Fruit fly (Drosophila melanogaster) whole organism, embryonic: ENCODE measurements around the gene CG3764.

Source experiments
- ATbp ChIP-seq: fragments of 200-800 bp; sonication (Bioruptor generic); optimal IDR thresholded peaks from 2 replicates; lab custom pipeline; 2017; ENCODE audit warnings: missing biosample characterization, mild to moderate bottlenecking, missing genetic modification characterization, missing genetic modification reagents
- Aef1 ChIP-seq: fragments of 200-800 bp; sonication (Bioruptor generic); IDR thresholded peaks from 3 replicates; pipeline ENCODE4 v1.3.6; 2022; ENCODE audit warnings: missing biosample characterization, missing genetic modification characterization
- Atf3 ChIP-seq: fragments of 200-800 bp; sonication (Bioruptor generic); optimal IDR thresholded peaks from 3 replicates; lab custom pipeline; 2016; ENCODE audit warnings: missing biosample characterization, missing genetic modification characterization
- Atf6 ChIP-seq: fragments of 200-800 bp; sonication (Bioruptor generic); IDR thresholded peaks from 2 replicates; pipeline ENCODE4 v1.3.6; 2022; ENCODE audit warnings: missing biosample characterization, missing genetic modification characterization
- CG10959 ChIP-seq: fragments of 200-800 bp; sonication (Bioruptor generic); IDR thresholded peaks from 2 replicates; pipeline ENCODE4 v1.3.6; 2022; ENCODE audit warnings: missing biosample characterization, missing genetic modification characterization
- CG11695 ChIP-seq: fragments of 200-800 bp; sonication (Bioruptor generic); IDR thresholded peaks from 3 replicates; pipeline ENCODE4 v1.3.6; 2022; ENCODE audit warnings: missing biosample characterization, missing genetic modification characterization
- CG13296 ChIP-seq: fragments of 200-800 bp; sonication (Bioruptor generic); optimal IDR thresholded peaks from 3 replicates; lab custom pipeline; 2018; ENCODE audit warnings: missing biosample characterization, mild to moderate bottlenecking, missing genetic modification characterization
- CG13775 ChIP-seq: fragments of 200-800 bp; sonication (Bioruptor generic); optimal IDR thresholded peaks from 3 replicates; lab custom pipeline; 2017; ENCODE audit warnings: missing biosample characterization, mild to moderate bottlenecking, missing genetic modification characterization
- CG14014 ChIP-seq: fragments of 200-800 bp; sonication (Bioruptor generic); IDR thresholded peaks from 2 replicates; pipeline ENCODE4 v1.3.6; 2022; ENCODE audit warnings: missing biosample characterization, missing genetic modification characterization
- CG15269 ChIP-seq: fragments of 200-800 bp; sonication (Bioruptor generic); optimal IDR thresholded peaks from 2 replicates; lab custom pipeline; 2018; ENCODE audit warnings: missing biosample characterization, mild to moderate bottlenecking, missing genetic modification characterization, moderate library complexity
- CG15696 ChIP-seq: fragments of 200-800 bp; sonication (Bioruptor generic); optimal IDR thresholded peaks from 2 replicates; lab custom pipeline; 2019; ENCODE audit warnings: missing biosample characterization, mild to moderate bottlenecking, missing genetic modification characterization, moderate library complexity
- CG1647 ChIP-seq: fragments of 200-800 bp; sonication (Bioruptor generic); optimal IDR thresholded peaks from 3 replicates; lab custom pipeline; 2016; ENCODE audit warnings: missing biosample characterization, missing genetic modification characterization
- CG17328 ChIP-seq: fragments of 200-800 bp; sonication (Bioruptor generic); IDR thresholded peaks from 2 replicates; pipeline ENCODE4 v1.3.6; 2022; ENCODE audit warnings: missing biosample characterization, missing genetic modification characterization
- CG18599 ChIP-seq: fragments of 200-800 bp; sonication (Bioruptor generic); optimal IDR thresholded peaks from 3 replicates; lab custom pipeline; 2017; ENCODE audit warnings: missing biosample characterization, missing genetic modification characterization, mild to moderate bottlenecking, moderate library complexity, missing genetic modification reagents
- CG18619 ChIP-seq: fragments of 200-800 bp; sonication (Bioruptor generic); optimal IDR thresholded peaks from 3 replicates; lab custom pipeline; 2017; ENCODE audit warnings: missing biosample characterization, mild to moderate bottlenecking, missing genetic modification characterization
- CG2199 ChIP-seq: fragments of 200-800 bp; sonication (Bioruptor generic); IDR thresholded peaks from 3 replicates; pipeline ENCODE4 v1.3.6; 2022; ENCODE audit warnings: missing biosample characterization, missing genetic modification characterization
- CG2875 ChIP-seq: fragments of 200-800 bp; sonication (Bioruptor generic); optimal IDR thresholded peaks from 2 replicates; lab custom pipeline; 2017; ENCODE audit warnings: missing biosample characterization, mild to moderate bottlenecking, missing genetic modification characterization, missing genetic modification reagents
- CG31224 ChIP-seq: fragments of 200-800 bp; sonication (Bioruptor generic); IDR thresholded peaks from 2 replicates; pipeline ENCODE4 v1.3.6; 2022; ENCODE audit warnings: missing biosample characterization, missing genetic modification characterization
- CG33557 ChIP-seq: fragments of 200-800 bp; sonication (Bioruptor generic); optimal IDR thresholded peaks from 2 replicates; lab custom pipeline; 2019; ENCODE audit warnings: missing biosample characterization, mild to moderate bottlenecking, missing genetic modification characterization, moderate library complexity
- CG4424 ChIP-seq: fragments of 200-800 bp; sonication (Bioruptor generic); optimal IDR thresholded peaks from 3 replicates; lab custom pipeline; 2016; ENCODE audit warnings: missing biosample characterization, missing genetic modification characterization
- CG4820 ChIP-seq: fragments of 200-800 bp; sonication (Bioruptor generic); optimal IDR thresholded peaks from 3 replicates; lab custom pipeline; 2016; ENCODE audit warnings: missing biosample characterization, missing genetic modification characterization
- CG9817 ChIP-seq: fragments of 200-800 bp; sonication (Bioruptor generic); optimal IDR thresholded peaks from 2 replicates; lab custom pipeline; 2018; ENCODE audit warnings: missing biosample characterization, mild to moderate bottlenecking, missing genetic modification characterization, moderate library complexity
- Dip3 ChIP-seq: fragments of 200-800 bp; sonication (Bioruptor generic); optimal IDR thresholded peaks from 3 replicates; lab custom pipeline; 2016; ENCODE audit warnings: missing biosample characterization, missing genetic modification characterization
- Fer1 ChIP-seq: fragments of 200-800 bp; sonication (Bioruptor generic); optimal IDR thresholded peaks from 2 replicates; lab custom pipeline; 2017; ENCODE audit warnings: missing biosample characterization, mild to moderate bottlenecking, missing genetic modification characterization
- GATAe ChIP-seq: fragments of 200-800 bp; sonication (Bioruptor generic); conservative IDR thresholded peaks from 2 replicates; pipeline ENCODE4 v1.3.6; 2022; ENCODE audit warnings: missing biosample characterization, missing genetic modification characterization
- HHEX ChIP-seq: fragments of 200-800 bp; sonication (Bioruptor generic); optimal IDR thresholded peaks from 3 replicates; lab custom pipeline; 2017; ENCODE audit warnings: missing biosample characterization, mild to moderate bottlenecking, missing genetic modification characterization, missing genetic modification reagents
- Hsf ChIP-seq: fragments of 200-800 bp; sonication (Bioruptor generic); optimal IDR thresholded peaks from 3 replicates; lab custom pipeline; 2016; ENCODE audit warnings: missing biosample characterization, missing genetic modification characterization
- Nf-YA ChIP-seq: fragments of 200-800 bp; sonication (Bioruptor generic); IDR thresholded peaks from 2 replicates; pipeline ENCODE4 v1.3.6; 2022; ENCODE audit warnings: missing biosample characterization, missing genetic modification characterization
- Nf-YB ChIP-seq: fragments of 200-800 bp; sonication (Bioruptor generic); optimal IDR thresholded peaks from 3 replicates; lab custom pipeline; 2019; ENCODE audit warnings: missing biosample characterization, mild to moderate bottlenecking, missing genetic modification characterization, moderate library complexity
- PHDP ChIP-seq: fragments of 200-800 bp; sonication (Bioruptor generic); optimal IDR thresholded peaks from 3 replicates; lab custom pipeline; 2018; ENCODE audit warnings: missing biosample characterization, mild to moderate bottlenecking, missing genetic modification characterization, moderate library complexity
- Rfx ChIP-seq: fragments of 200-800 bp; sonication (Bioruptor generic); IDR thresholded peaks from 2 replicates; pipeline ENCODE4 v1.3.6; 2022; ENCODE audit warnings: missing biosample characterization, missing genetic modification characterization
- Ssrp ChIP-seq: fragments of 200-800 bp; sonication (Bioruptor generic); optimal IDR thresholded peaks from 2 replicates; lab custom pipeline; 2018; ENCODE audit warnings: missing biosample characterization, mild to moderate bottlenecking, missing genetic modification characterization, moderate library complexity
- bsh ChIP-seq, 2 experiments: fragments of 200-800 bp; sonication (Bioruptor generic); optimal IDR thresholded peaks; 2 replicates each; lab custom pipeline; 2017 to 2018; ENCODE audit warnings: mild to moderate bottlenecking in 2 of 2, missing biosample characterization in 2 of 2, missing genetic modification characterization in 2 of 2, moderate library complexity in 1 of 2
- crc ChIP-seq: fragments of 200-800 bp; sonication (Bioruptor generic); optimal IDR thresholded peaks from 2 replicates; lab custom pipeline; 2016; ENCODE audit warnings: missing biosample characterization, missing genetic modification characterization
- dpn ChIP-seq, 2 experiments: fragments of 200-800 bp; sonication (Bioruptor generic); optimal IDR thresholded peaks; 3 replicates each; lab custom pipeline; 2016; ENCODE audit warnings: missing biosample characterization in 2 of 2, missing genetic modification characterization in 2 of 2
- dysf ChIP-seq: fragments of 200-800 bp; sonication (Bioruptor generic); IDR thresholded peaks from 3 replicates; pipeline ENCODE4 v1.3.6; 2022; ENCODE audit warnings: missing biosample characterization, missing genetic modification characterization
- fd64A ChIP-seq: fragments of 200-800 bp; sonication (Bioruptor generic); optimal IDR thresholded peaks from 3 replicates; lab custom pipeline; 2018; ENCODE audit warnings: missing biosample characterization, mild to moderate bottlenecking, missing genetic modification characterization
- lab ChIP-seq: fragments of 200-800 bp; sonication (Bioruptor generic); optimal IDR thresholded peaks from 3 replicates; lab custom pipeline; 2017; ENCODE audit warnings: missing biosample characterization, missing genetic modification characterization, mild to moderate bottlenecking, moderate library complexity, missing genetic modification reagents
- lbe ChIP-seq: fragments of 200-800 bp; sonication (Bioruptor generic); optimal IDR thresholded peaks from 2 replicates; lab custom pipeline; 2016; ENCODE audit warnings: missing biosample characterization, mild to moderate bottlenecking, missing genetic modification characterization
- lola ChIP-seq, 3 experiments: fragments of >200 bp in 2 of 3; fragments of 200-800 bp in 1 of 3; sonication (Bioruptor generic) in 1 of 3; optimal IDR thresholded peaks; 2 replicates each; lab custom pipeline; 2017 to 2019; ENCODE audit warnings: missing biosample characterization in 3 of 3, missing genetic modification characterization in 3 of 3, mild to moderate bottlenecking in 1 of 3, moderate library complexity in 1 of 3
- org-1 ChIP-seq: fragments of 200-800 bp; sonication (Bioruptor generic); optimal IDR thresholded peaks from 2 replicates; lab custom pipeline; 2017; ENCODE audit warnings: missing biosample characterization, missing genetic modification characterization
- pan ChIP-seq, 4 experiments: fragments of >200 bp in 3 of 4; fragments of 200-800 bp in 1 of 4; sonication (Bioruptor generic) in 1 of 4; optimal IDR thresholded peaks in 3 of 4; IDR thresholded peaks in 1 of 4; 2 replicates each; pipeline versions ENCODE4 v1.3.6 to Lab custom; 2017 to 2022; ENCODE audit warnings: missing biosample characterization in 2 of 4, missing genetic modification characterization in 2 of 4, mixed read lengths in 1 of 4
- run ChIP-seq: fragments of 200-800 bp; sonication (Bioruptor generic); optimal IDR thresholded peaks from 3 replicates; lab custom pipeline; 2018; ENCODE audit warnings: missing biosample characterization, mild to moderate bottlenecking, missing genetic modification characterization
- shn ChIP-seq: fragments of 200-800 bp; sonication (Bioruptor generic); optimal IDR thresholded peaks from 3 replicates; lab custom pipeline; 2016; ENCODE audit warnings: missing biosample characterization, missing genetic modification characterization
- slbo ChIP-seq: fragments of 200-800 bp; sonication (Bioruptor generic); IDR thresholded peaks from 2 replicates; pipeline ENCODE4 v1.3.6; 2022; ENCODE audit warnings: missing biosample characterization, missing genetic modification characterization
- sr ChIP-seq: fragments of 200-800 bp; sonication (Bioruptor generic); IDR thresholded peaks from 3 replicates; pipeline ENCODE4 v1.3.6; 2022; ENCODE audit warnings: missing biosample characterization, missing genetic modification characterization
- stc ChIP-seq: fragments of 200-800 bp; sonication (Bioruptor generic); IDR thresholded peaks from 2 replicates; pipeline ENCODE4 v1.3.6; 2022; ENCODE audit warnings: missing biosample characterization, missing genetic modification characterization
- sug ChIP-seq: fragments of 200-800 bp; optimal IDR thresholded peaks from 2 replicates; lab custom pipeline; 2019; ENCODE audit warnings: missing biosample characterization, mild to moderate bottlenecking, missing genetic modification characterization, moderate library complexity
- tap ChIP-seq: fragments of 200-800 bp; optimal IDR thresholded peaks from 3 replicates; lab custom pipeline; 2019; ENCODE audit warnings: missing biosample characterization, mild to moderate bottlenecking, missing genetic modification characterization, moderate library complexity
- ttk ChIP-seq: fragments of 200-800 bp; sonication (Bioruptor generic); IDR thresholded peaks from 2 replicates; pipeline ENCODE4 v2.1.2; 2022; ENCODE audit warnings: missing biosample characterization, missing genetic modification characterization

The CG3764 gene

DNA sequence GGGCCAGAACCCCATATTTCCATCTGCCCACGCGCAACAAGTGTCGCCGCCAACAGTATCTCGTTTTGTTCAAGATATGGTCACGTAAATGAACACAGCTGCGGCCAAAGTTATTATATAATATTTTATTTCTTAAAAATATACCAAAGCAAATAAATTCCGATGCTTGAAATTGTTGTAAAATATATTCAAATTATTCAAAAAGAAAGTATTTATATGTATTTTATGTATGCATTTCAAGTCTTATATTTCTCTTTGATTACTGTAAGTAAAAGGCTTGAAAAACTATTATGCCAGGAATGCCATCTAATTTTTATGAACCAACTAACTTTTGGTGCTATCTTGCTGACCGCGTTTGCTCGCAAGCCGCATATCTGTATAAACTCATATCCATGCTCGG is 23.2 kb downstream of the CG3764 start:
- TF ChIP-seq Fer1 (peak; percentile 37), dysf (GFP tag; lab: Robert Waterston, UW) (peak; percentile 62; the same call in 2 of the 3 replicates), lbe (GFP tag; lab: Kevin White, UChicago) (peak; percentile 31), GATAe (no peak), dpn (GFP tag; optimal IDR thresholded peaks at IDR 0.05; lab: Kevin White, UChicago) (no peak), Rfx (GFP tag; lab: Robert Waterston, UW) (peak; percentile 40), tap (tag; lab: Kevin White, UChicago) (peak; percentile 2), CG18599 (GFP tag; lab: Kevin White, UChicago) (peak; percentile 19), CG11695 (GFP tag; lab: Robert Waterston, UW) (peak; percentile 54; the same call in 1 of the 3 replicates), CG2875 (GFP tag; lab: Kevin White, UChicago) (no peak), Dip3 (GFP tag; lab: Kevin White, UChicago) (no peak), CG18619 (GFP tag; lab: Kevin White, UChicago) (peak; percentile 40), HHEX (peak; percentile 39), CG4820 (GFP tag; lab: Kevin White, UChicago) (no peak), stc (no peak), sug (tag; lab: Kevin White, UChicago) (peak; percentile 24), Aef1 (no peak), CG2199 (no peak), CG17328 (GFP tag; lab: Robert Waterston, UW) (0 out of 2 replicates have a peak, but pooled peaks have one; percentile 4), CG1647 (no peak), ttk (GFP tag; lab: Robert Waterston, UW) (0 out of 2 replicates have a peak, but pooled peaks have one; percentile 18), run (no peak), pan (optimal IDR thresholded peaks at IDR 0.05; lab: Kevin White, UChicago) (no peak), pan (GFP tag; optimal IDR thresholded peaks at IDR 0.05 in 1 of 2, IDR thresholded peaks at IDR 0.05 in 1 of 2) (peak in 1 of 2 experiments; percentile 30), Atf6 (peak; percentile 33; the same call in 1 of the 2 replicates), CG33557 (GFP tag; lab: Kevin White, UChicago) (peak; percentile 14), CG15269 (tag; lab: Kevin White, UChicago) (peak; percentile 68), CG4424 (GFP tag; lab: Kevin White, UChicago) (peak; percentile 25), Ssrp (tag; lab: Kevin White, UChicago) (peak; percentile 43), slbo (GFP tag; lab: Robert Waterston, UW) (peak; percentile 45; the same call in 1 of the 2 replicates), crc (no peak), shn (GFP tag; lab: Kevin White, UChicago) (no peak), CG31224 (no peak), ATbp (GFP tag; lab: Kevin White, UChicago) (no peak), lola (GFP tag; optimal IDR thresholded peaks at IDR 0.05; lab: Kevin White, UChicago) (peak in 1 of 3 experiments; percentile 57), CG10959 (GFP tag; lab: Robert Waterston, UW) (no peak), PHDP (tag; lab: Kevin White, UChicago) (peak; percentile 52), fd64A (GFP tag; lab: Kevin White, UChicago) (no peak), org-1 (GFP tag; lab: Kevin White, UChicago) (peak; percentile 25), CG13296 (GFP tag; lab: Kevin White, UChicago) (peak; percentile 25), sr (GFP tag; lab: Robert Waterston, UW) (no peak), Nf-YA (GFP tag; lab: Robert Waterston, UW) (no peak), CG14014 (GFP tag; lab: Robert Waterston, UW) (peak; percentile 36; the same call in 1 of the 2 replicates), lab (GFP tag; lab: Kevin White, UChicago) (peak; percentile 62), CG15696 (tag; lab: Kevin White, UChicago) (no peak), bsh (GFP tag; optimal IDR thresholded peaks at IDR 0.05; lab: Kevin White, UChicago) (peak; percentile 37 to 53), CG9817 (tag; lab: Kevin White, UChicago) (peak; percentile 10), Atf3 (GFP tag; lab: Kevin White, UChicago) (no peak), CG13775 (GFP tag; lab: Kevin White, UChicago) (peak; percentile 10), Hsf (GFP tag; lab: Kevin White, UChicago) (peak; percentile 15), Nf-YB (GFP tag; lab: Kevin White, UChicago) (no peak)
